Fruit fly (Drosophila melanogaster) whole organism: ENCODE data around the gene CG9471.

Experiments
- CG8478 ChIP-seq: fragments of >200 bp; optimal IDR thresholded peaks from 2 replicates; lab custom pipeline; 2018; ENCODE audit warnings: inconsistent platforms
- Dll ChIP-seq: fragments of >200 bp; optimal IDR thresholded peaks from 2 replicates; lab custom pipeline; 2017
- EcR ChIP-seq, 2 experiments: fragments of >200 bp; optimal IDR thresholded peaks; 2 replicates each; lab custom pipeline; 2017; ENCODE audit warnings: missing biosample characterization in 2 of 2, missing genetic modification characterization in 2 of 2, missing genetic modification reagents in 2 of 2
- pan ChIP-seq: fragments of >200 bp; optimal IDR thresholded peaks from 2 replicates; lab custom pipeline; 2017
- psq ChIP-seq: fragments of >200 bp; optimal IDR thresholded peaks from 2 replicates; lab custom pipeline; 2017
- usp ChIP-seq: fragments of >200 bp; optimal IDR thresholded peaks from 2 replicates; lab custom pipeline; 2017; ENCODE audit warnings: missing biosample characterization, missing genetic modification characterization, mixed read lengths

CG9471 gene

DNA sequence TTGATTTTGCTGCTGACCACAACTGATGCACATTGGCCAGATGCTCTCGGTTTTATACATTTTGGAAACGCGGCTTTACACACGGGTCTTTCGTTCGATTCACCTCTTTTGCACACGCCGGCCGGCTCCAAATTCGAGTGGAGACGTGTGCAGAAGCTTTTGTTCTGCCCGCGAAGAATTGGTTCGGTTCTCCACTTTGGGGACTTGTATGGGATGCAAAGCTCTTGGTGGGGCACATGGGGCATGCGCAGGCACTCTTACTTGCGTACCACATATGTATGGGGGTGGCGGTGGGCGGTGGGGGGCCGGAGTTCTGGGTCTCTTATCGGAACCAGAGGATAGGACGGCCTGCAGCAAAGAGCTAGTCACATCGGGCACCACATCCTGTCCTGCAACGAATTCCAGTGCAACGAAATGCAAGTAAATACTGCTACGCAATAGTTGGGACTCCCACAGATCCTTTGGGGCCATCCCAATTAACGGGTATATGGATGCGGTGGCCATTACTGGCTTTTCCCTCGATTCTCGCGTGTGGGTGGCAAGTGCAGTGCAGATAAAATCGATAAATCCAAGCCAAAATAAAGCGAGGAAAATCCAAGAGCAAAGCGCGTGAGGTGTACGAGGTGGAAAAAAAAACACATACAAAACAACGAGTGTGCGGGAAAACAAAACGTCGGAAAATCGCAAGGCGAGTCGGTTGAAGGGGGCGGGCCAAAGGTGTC, 13.2 kb upstream of the CG9471 start, which contains the start of the genes MtnA and CG8500:
MtnA (minus strand) TSS at position 30 of the 722 bp plus-strand sequence.
CG8500 (plus strand) TSS at position 313 of the 722 bp plus-strand sequence.
- TF ChIP-seq psq (lab: Kevin White, UChicago) (no peak), CG8478 (lab: Kevin White, UChicago) (peak; percentile 11)

DNA sequence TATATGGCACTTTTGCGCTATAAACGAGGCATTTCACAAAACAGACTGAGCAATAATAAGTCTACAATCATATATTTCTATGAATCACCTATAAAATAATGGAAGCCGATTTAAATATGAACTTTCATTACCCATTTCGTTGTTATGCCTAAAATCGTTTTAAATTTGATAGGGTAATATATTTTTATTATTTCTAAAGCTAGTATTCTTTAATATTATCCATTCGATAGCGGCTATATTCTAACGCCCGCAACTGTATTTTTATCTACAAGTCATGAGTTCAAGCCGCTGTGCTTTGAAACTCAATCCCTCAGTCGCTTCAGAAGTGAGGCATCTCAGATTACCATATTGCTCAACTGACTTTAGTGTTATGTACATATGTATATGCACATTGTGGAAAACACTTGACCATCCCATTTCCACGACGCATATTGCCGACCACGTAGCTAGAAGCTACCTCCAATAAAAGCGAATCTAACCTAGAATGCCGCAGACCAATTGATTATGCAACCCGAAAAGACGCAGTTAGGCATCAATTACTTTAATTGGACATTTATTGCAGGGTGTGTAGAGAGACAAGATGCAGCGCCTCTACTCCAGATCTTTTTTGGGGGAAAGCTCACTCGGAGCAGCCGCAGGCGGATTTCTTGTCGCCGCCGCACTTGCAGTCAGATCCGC, 12.0 kb upstream of the CG9471 start:
- no peak for TF ChIP-seq CG8478 (lab: Kevin White, UChicago)
- no peak for TF ChIP-seq usp (GFP tag; lab: Kevin White, UChicago)
- TF ChIP-seq EcR (GFP tag; optimal IDR thresholded peaks at IDR 0.05; lab: Kevin White, UChicago): no peak
- TF ChIP-seq psq (lab: Kevin White, UChicago): no peak
- no peak for TF ChIP-seq pan (lab: Kevin White, UChicago)
- TF ChIP-seq Dll (lab: Kevin White, UChicago): no peak

- TF ChIP-seq usp (GFP tag; lab: Kevin White, UChicago) (no peak), pan (lab: Kevin White, UChicago) (no peak), Dll (lab: Kevin White, UChicago) (no peak), EcR (GFP tag; optimal IDR thresholded peaks at IDR 0.05; lab: Kevin White, UChicago) (no peak), psq (lab: Kevin White, UChicago) (no peak), CG8478 (lab: Kevin White, UChicago) (no peak)
Observed at dm6 chr3R:9779764-9780163, 8.4 kb upstream of the CG9471 start, which contains the start of gene CG12947. CG12947 (plus strand) TSS chr3R:9780064.

DNA sequence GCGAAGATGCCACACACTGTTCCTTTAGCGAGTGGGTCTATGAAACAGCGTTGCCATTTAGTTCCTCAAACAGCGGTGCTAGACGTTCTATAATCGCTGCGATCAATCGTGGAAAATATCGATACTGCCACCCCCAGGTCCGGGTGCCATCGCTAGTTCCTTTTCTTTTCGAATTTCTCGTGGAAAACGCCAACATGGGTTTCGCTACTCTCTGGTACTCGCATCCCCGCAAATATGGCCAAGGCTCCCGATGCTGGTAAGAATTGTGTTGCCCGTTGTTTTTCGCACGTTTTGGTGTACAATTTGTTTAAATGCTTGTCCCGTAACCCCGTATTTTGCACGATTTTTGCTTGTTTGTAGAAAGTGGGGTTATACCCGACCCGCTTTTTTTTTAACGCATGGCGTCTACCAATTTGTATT, 6.6 kb upstream of the CG9471 start, which contains the start of gene RpS29:
RpS29 (plus strand) TSS at position 102 of the 420 bp plus-strand sequence.
- TF ChIP-seq psq (lab: Kevin White, UChicago) (no peak), Dll (lab: Kevin White, UChicago) (no peak), usp (GFP tag; lab: Kevin White, UChicago) (no peak), pan (lab: Kevin White, UChicago) (no peak), EcR (GFP tag; optimal IDR thresholded peaks at IDR 0.05; lab: Kevin White, UChicago) (no peak), CG8478 (lab: Kevin White, UChicago) (no peak)

dm6 chr3R:9774821-9775220, 3.5 kb upstream of the CG9471 start, which contains the start of gene topi:
topi (plus strand) TSS chr3R:9775121.
- TF ChIP-seq EcR (GFP tag; optimal IDR thresholded peaks at IDR 0.05; lab: Kevin White, UChicago) (no peak), pan (lab: Kevin White, UChicago) (no peak), Dll (lab: Kevin White, UChicago) (no peak), CG8478 (lab: Kevin White, UChicago) (no peak), psq (lab: Kevin White, UChicago) (no peak), usp (GFP tag; lab: Kevin White, UChicago) (no peak)

DNA sequence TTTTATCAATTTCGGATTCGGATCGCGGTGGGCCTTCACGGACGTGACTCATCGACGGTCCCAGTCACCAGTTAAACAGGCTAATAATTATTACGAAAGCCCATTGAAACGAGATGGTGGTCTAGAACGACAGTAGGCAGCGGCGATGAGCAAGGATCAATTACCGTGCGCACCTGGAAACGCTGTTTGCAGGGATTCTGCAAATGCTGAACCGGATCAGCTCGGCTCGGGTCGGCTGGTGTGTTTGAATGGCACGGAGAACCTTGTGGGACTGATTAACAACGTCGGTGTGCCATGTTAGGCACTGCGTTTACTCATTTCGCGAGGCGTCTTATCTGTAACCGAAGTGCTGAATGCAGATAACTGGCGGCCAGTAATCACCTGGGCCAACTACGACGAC, 2.8 kb upstream of the CG9471 start, which contains the start of gene Whamy:
Whamy (minus strand) TSS at position 273 of the 400 bp plus-strand sequence.
- TF ChIP-seq pan (lab: Kevin White, UChicago) (no peak), CG8478 (lab: Kevin White, UChicago) (no peak), Dll (lab: Kevin White, UChicago) (no peak), EcR (GFP tag; optimal IDR thresholded peaks at IDR 0.05; lab: Kevin White, UChicago) (no peak), psq (lab: Kevin White, UChicago) (no peak), usp (GFP tag; lab: Kevin White, UChicago) (no peak)

- TF ChIP-seq usp (GFP tag; lab: Kevin White, UChicago): no peak
- no peak for TF ChIP-seq psq (lab: Kevin White, UChicago)
- no peak for TF ChIP-seq CG8478 (lab: Kevin White, UChicago)
- no peak for TF ChIP-seq pan (lab: Kevin White, UChicago)
- TF ChIP-seq Dll (lab: Kevin White, UChicago): no peak
- no peak for TF ChIP-seq EcR (GFP tag; optimal IDR thresholded peaks at IDR 0.05; lab: Kevin White, UChicago)
Observed at dm6 chr3R:9770127-9770526, 1.2 kb downstream of the CG9471 start.

- no peak for TF ChIP-seq pan (lab: Kevin White, UChicago)
- no peak for TF ChIP-seq EcR (GFP tag; optimal IDR thresholded peaks at IDR 0.05; lab: Kevin White, UChicago)
- no peak for TF ChIP-seq Dll (lab: Kevin White, UChicago)
- no peak for TF ChIP-seq psq (lab: Kevin White, UChicago)
- TF ChIP-seq usp (GFP tag; lab: Kevin White, UChicago): no peak
- TF ChIP-seq CG8478 (lab: Kevin White, UChicago): no peak
Observed at dm6 chr3R:9768884-9769283, 2.5 kb downstream of the CG9471 start, which contains the start of gene MED6. MED6 (minus strand) TSS chr3R:9768984.

dm6 chr3R:9767620-9768592, 3.4 kb downstream of the CG9471 start, which contains the start of gene Naa80:
Naa80 (plus strand) TSS chr3R:9767834.
- TF ChIP-seq CG8478 (lab: Kevin White, UChicago) (no peak), EcR (GFP tag; optimal IDR thresholded peaks at IDR 0.05; lab: Kevin White, UChicago) (no peak), Dll (lab: Kevin White, UChicago) (no peak), usp (GFP tag; lab: Kevin White, UChicago) (no peak), psq (lab: Kevin White, UChicago) (no peak), pan (lab: Kevin White, UChicago) (no peak)
